Worm (Caenorhabditis elegans): ENCODE results near the gene nhr-234.
"Not testable (repeated sequence)": the region's sequence is repeated elsewhere in the genome, so short reads cannot be mapped to it uniquely, and the experiment has no call there.

Gene nhr-234

DNA sequence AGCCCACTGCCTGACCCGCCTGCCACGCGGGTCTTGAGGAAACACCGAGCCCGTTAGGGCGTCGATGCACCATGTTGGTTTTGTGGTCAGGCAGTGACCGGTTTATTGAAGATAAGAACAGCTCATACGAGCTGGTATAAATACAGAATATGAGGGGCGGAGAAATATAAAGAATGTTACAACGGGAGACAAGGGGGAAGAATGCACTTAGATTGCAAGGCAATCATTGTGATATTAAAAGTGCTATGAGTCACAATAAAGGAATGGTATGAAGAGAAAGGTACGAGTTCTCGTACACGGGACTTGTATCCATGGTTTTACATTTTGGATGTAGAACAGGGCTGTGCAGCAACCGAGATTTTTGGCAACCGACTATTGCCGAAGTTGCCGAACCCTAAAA lies 12.0 kb upstream of the nhr-234 start, which contains the start of gene Y38E10A.14:
TSS of gene Y38E10A.14 (minus strand) at position 101 of the 400 bp plus-strand sequence.
- TF ChIP-seq sea-1 (GFP tag; conservative IDR thresholded peaks at IDR 0.05); hmg-4 (GFP tag; optimal IDR thresholded peaks at IDR 0.05); tbx-37 (GFP tag; conservative IDR thresholded peaks at IDR 0.05): not testable (repeated sequence)

DNA sequence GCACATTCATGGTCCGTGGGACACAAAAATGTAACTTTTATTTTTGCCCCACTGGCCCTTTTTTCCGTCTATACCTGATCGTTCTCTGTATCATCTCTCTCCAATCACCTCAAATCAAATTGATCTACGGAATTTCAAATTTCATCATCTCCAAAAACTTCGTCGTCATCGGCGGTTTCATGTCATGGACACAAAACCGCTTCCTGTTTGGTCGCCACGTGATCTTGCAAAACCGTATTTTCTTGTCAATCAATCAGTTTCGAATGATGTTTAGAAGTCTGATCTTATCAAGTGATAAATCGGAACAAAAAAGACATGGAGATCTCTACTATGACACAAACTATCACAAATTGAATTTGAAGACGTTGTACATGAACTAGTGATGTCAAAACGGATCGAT lies 10.8 kb upstream of the nhr-234 start:
- no peak for TF ChIP-seq tra-4 (tag; optimal IDR thresholded peaks at IDR 0.05)
- TF ChIP-seq pes-1 (GFP tag; IDR thresholded peaks at IDR 0.05), result no peak
- TF ChIP-seq sea-1 (GFP tag; conservative IDR thresholded peaks at IDR 0.05), result no peak
- no peak for TF ChIP-seq ama-1 (optimal IDR thresholded peaks at IDR 0.05)
- no peak for TF ChIP-seq flt-1 (GFP tag; IDR thresholded peaks at IDR 0.05)
- no peak for TF ChIP-seq ceh-36 (tag; optimal IDR thresholded peaks at IDR 0.05)
- TF ChIP-seq hmg-4 (GFP tag; optimal IDR thresholded peaks at IDR 0.05), result no peak
- no peak for TF ChIP-seq ets-7 (tag; optimal IDR thresholded peaks at IDR 0.05)
- TF ChIP-seq B0310.2 (tag; optimal IDR thresholded peaks at IDR 0.05), result no peak
- no peak for TF ChIP-seq aly-1 (tag; optimal IDR thresholded peaks at IDR 0.05)
- TF ChIP-seq tbx-11 (GFP tag; IDR thresholded peaks at IDR 0.05), result no peak
- TF ChIP-seq tbx-37 (GFP tag; conservative IDR thresholded peaks at IDR 0.05), result no peak
- no peak for TF ChIP-seq hmbx-1 (tag; optimal IDR thresholded peaks at IDR 0.05)
- no peak for TF ChIP-seq F13C5.2 (tag; optimal IDR thresholded peaks at IDR 0.05)
- no peak for TF ChIP-seq scrt-1 (GFP tag; IDR thresholded peaks at IDR 0.05)
- no peak for TF ChIP-seq hnd-1 (tag; optimal IDR thresholded peaks at IDR 0.05)
- no peak for TF ChIP-seq ceh-13 (GFP tag; optimal IDR thresholded peaks at IDR 0.05)

DNA sequence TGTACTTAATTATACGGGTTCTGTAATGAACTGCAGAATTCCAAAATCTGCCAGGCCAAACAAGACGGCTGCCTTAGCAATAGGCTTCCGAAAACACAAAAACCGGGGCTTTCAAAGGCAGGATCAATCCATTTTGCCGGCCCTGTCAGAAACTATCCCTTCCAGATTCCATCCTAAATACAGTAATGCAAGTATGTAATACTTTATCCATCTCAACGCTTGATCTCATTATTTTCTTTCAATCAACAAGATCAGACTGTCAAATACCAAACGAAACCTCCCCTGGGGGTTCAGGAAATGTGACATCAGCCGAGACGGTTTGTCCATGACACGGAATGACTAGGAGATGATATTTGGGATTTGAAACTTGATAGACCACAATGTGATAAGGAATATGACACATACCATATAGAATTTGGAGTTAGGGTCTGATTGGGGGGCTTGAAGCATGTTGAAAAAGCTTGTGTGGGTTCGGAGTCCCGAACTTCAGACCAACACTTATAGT lies 10.3 kb upstream of the nhr-234 start:
- no peak for TF ChIP-seq hmbx-1 (tag; optimal IDR thresholded peaks at IDR 0.05)
- no peak for TF ChIP-seq F13C5.2 (tag; optimal IDR thresholded peaks at IDR 0.05)

DNA sequence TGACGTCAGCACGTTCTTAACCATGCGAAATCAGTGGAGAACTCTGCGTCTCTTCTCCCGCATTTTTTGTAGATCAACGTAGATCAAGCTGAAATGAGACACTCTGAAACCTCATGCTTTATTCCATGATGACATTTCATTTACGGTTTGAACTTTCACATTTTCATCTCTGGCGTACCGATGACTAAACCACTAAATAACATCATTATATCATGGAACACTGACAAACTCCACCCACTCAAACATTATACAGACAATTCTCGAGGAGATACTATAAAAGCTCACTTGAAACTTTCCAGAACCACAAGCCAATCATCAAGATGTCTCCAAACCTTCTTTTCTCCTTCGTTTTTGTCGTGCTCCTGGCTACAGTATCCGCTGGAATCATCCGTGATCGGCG lies 9.6 kb upstream of the nhr-234 start, which contains the start of gene nspe-7:
TSS of gene nspe-7 (plus strand) at position 301 of the 400 bp plus-strand sequence.
- TF ChIP-seq tbx-37 (GFP tag; conservative IDR thresholded peaks at IDR 0.05), result no peak
- TF ChIP-seq hmbx-1 (tag; optimal IDR thresholded peaks at IDR 0.05), result no peak
- no peak for TF ChIP-seq scrt-1 (GFP tag; IDR thresholded peaks at IDR 0.05)
- no peak for TF ChIP-seq flt-1 (GFP tag; IDR thresholded peaks at IDR 0.05)

DNA sequence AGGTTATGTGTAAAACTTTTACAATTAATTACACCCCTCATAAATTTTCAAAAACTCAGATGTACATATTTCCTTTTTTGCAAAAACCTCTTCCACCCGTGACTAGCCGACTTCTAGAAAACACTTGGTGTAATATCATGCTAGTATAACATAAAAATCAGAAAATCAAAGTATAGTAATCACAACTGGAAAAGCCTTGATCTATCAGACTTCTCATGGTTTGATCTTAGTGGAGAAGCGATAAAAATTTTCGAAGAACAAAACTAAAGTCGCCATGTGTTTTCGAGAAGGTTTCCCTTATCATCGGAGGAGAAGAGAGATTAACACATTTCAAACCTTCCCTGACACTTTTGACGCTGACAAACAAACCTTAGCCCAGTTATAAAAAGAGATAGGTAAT lies 7.9 kb upstream of the nhr-234 start, which contains the start of gene nspe-5:
TSS of gene nspe-5 (plus strand) at position 301 of the 400 bp plus-strand sequence.
- TF ChIP-seq aly-1 (tag; optimal IDR thresholded peaks at IDR 0.05) (no peak), ceh-13 (GFP tag; optimal IDR thresholded peaks at IDR 0.05) (no peak)

DNA sequence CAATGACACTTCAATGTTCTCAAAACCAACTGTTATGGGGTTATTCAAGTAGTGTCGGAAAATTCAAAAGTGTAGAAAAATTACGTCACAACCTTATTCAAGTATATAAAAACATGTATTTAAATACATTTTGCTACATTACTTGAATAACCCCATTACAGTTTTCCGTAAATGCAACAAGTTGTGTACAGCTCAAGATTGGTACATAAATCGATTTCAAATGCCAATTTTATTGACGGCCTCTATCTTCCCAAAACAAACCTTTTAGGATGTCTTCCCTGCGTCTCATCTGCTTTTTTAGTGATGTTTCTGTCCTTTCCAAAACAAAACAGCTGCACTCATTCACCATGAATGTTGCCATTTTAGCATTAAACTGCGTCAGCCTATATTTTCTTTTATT lies 7.1 kb upstream of the nhr-234 start, which contains the start of gene Y38E10A.28:
TSS of gene Y38E10A.28 (plus strand) at position 301 of the 400 bp plus-strand sequence.
- TF ChIP-seq F13C5.2 (tag; optimal IDR thresholded peaks at IDR 0.05), result no peak
- no peak for TF ChIP-seq ceh-13 (GFP tag; optimal IDR thresholded peaks at IDR 0.05)
- TF ChIP-seq hnd-1 (tag; optimal IDR thresholded peaks at IDR 0.05), result no peak
- TF ChIP-seq hmg-4 (GFP tag; optimal IDR thresholded peaks at IDR 0.05), result no peak
- TF ChIP-seq tbx-11 (GFP tag; IDR thresholded peaks at IDR 0.05), result no peak
- no peak for TF ChIP-seq ceh-36 (tag; optimal IDR thresholded peaks at IDR 0.05)
- no peak for TF ChIP-seq pes-1 (GFP tag; IDR thresholded peaks at IDR 0.05)
- no peak for TF ChIP-seq tra-4 (tag; optimal IDR thresholded peaks at IDR 0.05)
- TF ChIP-seq ama-1 (optimal IDR thresholded peaks at IDR 0.05), result no peak
- no peak for TF ChIP-seq aly-1 (tag; optimal IDR thresholded peaks at IDR 0.05)
- TF ChIP-seq tbx-37 (GFP tag; conservative IDR thresholded peaks at IDR 0.05), result no peak

DNA sequence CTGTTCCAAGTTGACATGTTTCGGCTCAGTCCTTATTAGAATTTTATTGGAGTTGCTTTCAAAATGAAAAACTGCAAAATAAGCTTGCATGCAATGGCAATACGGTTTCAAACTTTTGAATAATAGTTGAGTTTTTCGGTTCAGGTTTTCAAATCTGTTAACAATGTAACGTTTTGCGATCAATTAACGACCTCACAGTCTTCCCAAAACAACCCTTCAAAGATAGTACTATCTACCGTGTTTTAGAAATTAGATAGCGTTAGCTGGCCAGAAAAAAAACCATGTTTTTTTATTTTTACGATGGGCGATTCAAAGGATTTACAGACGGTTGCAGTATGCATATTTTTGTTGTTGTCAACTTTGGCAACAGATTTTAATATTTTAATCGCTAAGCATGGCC lies 5.6 kb upstream of the nhr-234 start, which contains the start of gene Y38E10A.34:
TSS of gene Y38E10A.34 (plus strand) at position 301 of the 400 bp plus-strand sequence.
- TF ChIP-seq tbx-11 (GFP tag; IDR thresholded peaks at IDR 0.05) (no peak), B0310.2 (tag; optimal IDR thresholded peaks at IDR 0.05) (no peak), hmg-4 (GFP tag; optimal IDR thresholded peaks at IDR 0.05) (no peak), tbx-37 (GFP tag; conservative IDR thresholded peaks at IDR 0.05) (no peak)

DNA sequence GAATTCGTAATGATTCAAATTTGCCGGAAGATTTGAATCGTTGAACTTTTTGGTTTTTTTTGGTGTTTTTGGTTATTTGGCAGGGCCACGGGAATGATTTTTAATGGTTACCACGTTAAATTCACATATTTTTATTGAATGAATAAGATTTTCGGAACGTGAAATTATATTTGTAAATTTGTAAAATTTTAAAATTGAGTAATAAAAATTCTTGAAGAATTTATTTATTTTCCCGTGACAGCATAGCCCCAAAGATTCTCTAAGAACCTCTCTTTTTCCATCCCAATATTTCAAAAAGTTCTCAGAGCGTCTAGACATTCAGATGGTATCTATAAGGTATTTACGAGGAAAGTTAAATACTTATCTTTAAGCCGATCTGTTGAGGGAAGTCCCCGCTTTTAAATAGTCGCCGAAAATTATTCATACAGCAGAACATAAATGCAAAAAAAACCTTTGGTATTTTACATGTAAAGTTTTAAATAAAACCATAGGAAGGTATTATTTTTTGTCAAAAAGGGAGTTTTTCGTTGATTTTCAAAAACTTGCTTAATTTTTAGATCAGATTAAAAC lies 1.6 kb upstream of the nhr-234 start, which contains the start of gene Y38E10A.17:
TSS of gene Y38E10A.17 (minus strand) at position 51 of the 570 bp plus-strand sequence.
- TF ChIP-seq scrt-1 (GFP tag; IDR thresholded peaks at IDR 0.05) (no peak), ceh-36 (tag; optimal IDR thresholded peaks at IDR 0.05) (no peak), tbx-11 (GFP tag; IDR thresholded peaks at IDR 0.05) (no peak), pes-1 (GFP tag; IDR thresholded peaks at IDR 0.05) (no peak)

DNA sequence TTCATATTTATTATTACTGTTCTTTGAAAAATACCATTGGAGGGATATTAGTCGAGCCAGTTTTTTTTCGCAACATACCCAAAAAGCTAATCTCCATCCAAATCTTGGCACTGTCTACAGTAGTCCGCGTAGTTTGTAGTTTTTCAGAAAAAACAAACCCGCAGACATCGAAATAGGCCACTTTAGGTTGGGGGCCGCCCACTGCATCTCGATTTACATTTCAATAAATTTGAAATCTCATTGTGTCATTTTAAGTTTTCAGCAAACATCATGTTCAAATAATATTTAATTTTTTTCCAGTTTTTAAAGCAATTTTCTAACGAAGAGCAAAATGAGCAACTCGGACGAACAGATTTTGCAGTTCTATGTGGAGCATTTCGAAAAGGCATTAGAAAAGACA lies 3.9 kb downstream of the nhr-234 start, which contains the start of gene nhr-235:
TSS of gene nhr-235 (plus strand) at position 301 of the 400 bp plus-strand sequence.
- no peak for TF ChIP-seq ceh-13 (GFP tag; optimal IDR thresholded peaks at IDR 0.05)
- no peak for TF ChIP-seq ets-7 (tag; optimal IDR thresholded peaks at IDR 0.05)
- no peak for TF ChIP-seq hnd-1 (tag; optimal IDR thresholded peaks at IDR 0.05)
- TF ChIP-seq tra-4 (tag; optimal IDR thresholded peaks at IDR 0.05), result no peak
- no peak for TF ChIP-seq B0310.2 (tag; optimal IDR thresholded peaks at IDR 0.05)
- TF ChIP-seq tbx-37 (GFP tag; conservative IDR thresholded peaks at IDR 0.05), result no peak
- no peak for TF ChIP-seq ama-1 (optimal IDR thresholded peaks at IDR 0.05)
